Worm (Caenorhabditis elegans) whole organism, L3 larva: ENCODE results near the gene clc-32.

Experiments used
- aly-2 ChIP-seq: fragments of 150-350 bp; optimal IDR thresholded peaks from 2 replicates; lab custom pipeline; 2014; ENCODE audit warnings: missing biosample characterization, missing genetic modification characterization
- ceh-9 ChIP-seq: sonication (generic microtip); optimal IDR thresholded peaks from 2 replicates; lab custom pipeline; 2018; ENCODE audit warnings: missing biosample characterization, missing genetic modification characterization
- fos-1 ChIP-seq: fragments of 150-350 bp; optimal IDR thresholded peaks from 2 replicates; lab custom pipeline; 2014; ENCODE audit warnings: missing biosample characterization, missing genetic modification characterization
- nhr-11 ChIP-seq: fragments of 150-350 bp; optimal IDR thresholded peaks from 2 replicates; lab custom pipeline; 2014; ENCODE audit warnings: missing biosample characterization, missing genetic modification characterization
- pha-4 ChIP-seq: fragments of 150-350 bp; optimal IDR thresholded peaks from 2 replicates; lab custom pipeline; 2014; ENCODE audit warnings: missing biosample characterization, missing genetic modification reagents, missing genetic modification characterization
- snpc-4 ChIP-seq: fragments of 150-350 bp; optimal IDR thresholded peaks from 2 replicates; lab custom pipeline; 2014; ENCODE audit warnings: missing biosample characterization, missing genetic modification characterization
- tbx-2 ChIP-seq: sonication (generic microtip); optimal IDR thresholded peaks from 2 replicates; lab custom pipeline; 2016; ENCODE audit warnings: mild to moderate bottlenecking, missing genetic modification characterization, missing compliant biosample characterization
- ztf-11 ChIP-seq: fragments of 150-350 bp; optimal IDR thresholded peaks from 2 replicates; lab custom pipeline; 2014; ENCODE audit warnings: missing biosample characterization, missing genetic modification characterization

- TF ChIP-seq nhr-11 (tag; lab: Kevin White, UChicago), result no peak
- TF ChIP-seq ztf-11 (tag; lab: Kevin White, UChicago), result no peak
- TF ChIP-seq aly-2 (tag; lab: Kevin White, UChicago), result no peak
- no peak for TF ChIP-seq tbx-2
- TF ChIP-seq snpc-4 (tag; lab: Kevin White, UChicago), result no peak
- TF ChIP-seq fos-1 (tag; lab: Kevin White, UChicago), result no peak
- TF ChIP-seq ceh-9 (tag; lab: Kevin White, UChicago), result no peak
- TF ChIP-seq pha-4 (tag; lab: Kevin White, UChicago), result no peak
Measured at ce11 chrV:16171721-16172120, 30.8 kb upstream of the clc-32 start, which contains the start of gene K05D4.9.
